Worm (Caenorhabditis elegans) whole organism, L3 larva: Measurements from ENCODE around the gene F01F1.15.

Source experiments
- ZK546.5 ChIP-seq: sonication (generic microtip); optimal IDR thresholded peaks from 2 replicates; lab custom pipeline; 2017; ENCODE audit warnings: missing biosample characterization, missing genetic modification characterization
- aly-2 ChIP-seq: fragments of 150-350 bp; optimal IDR thresholded peaks from 2 replicates; lab custom pipeline; 2014; ENCODE audit warnings: missing biosample characterization, missing genetic modification characterization
- ama-1 ChIP-seq: fragments of 150-350 bp; optimal IDR thresholded peaks from 2 replicates; lab custom pipeline; 2018
- ceh-16 ChIP-seq: sonication (generic microtip); optimal IDR thresholded peaks from 2 replicates; lab custom pipeline; 2017; ENCODE audit warnings: missing biosample characterization, missing genetic modification characterization
- ceh-28 ChIP-seq: fragments of 150-350 bp; optimal IDR thresholded peaks from 2 replicates; lab custom pipeline; 2014; ENCODE audit warnings: missing biosample characterization, missing genetic modification reagents, missing genetic modification characterization
- ceh-82 ChIP-seq: fragments of 150-350 bp; optimal IDR thresholded peaks from 2 replicates; lab custom pipeline; 2014; ENCODE audit warnings: missing biosample characterization, missing genetic modification characterization
- ceh-9 ChIP-seq: sonication (generic microtip); optimal IDR thresholded peaks from 2 replicates; lab custom pipeline; 2018; ENCODE audit warnings: missing biosample characterization, missing genetic modification characterization
- daf-12 ChIP-seq: fragments of 150-350 bp; optimal IDR thresholded peaks from 2 replicates; lab custom pipeline; 2014; ENCODE audit warnings: missing biosample characterization, missing genetic modification reagents, missing genetic modification characterization
- egl-27 ChIP-seq: sonication (generic microtip); optimal IDR thresholded peaks from 4 replicates; lab custom pipeline; 2017; ENCODE audit warnings: missing biosample characterization, missing genetic modification reagents, missing genetic modification characterization
- egl-5 ChIP-seq: fragments of 150-350 bp; optimal IDR thresholded peaks from 2 replicates; lab custom pipeline; 2017; ENCODE audit warnings: missing biosample characterization, missing genetic modification reagents, missing genetic modification characterization, inconsistent platforms
- elt-2 ChIP-seq: sonication (generic microtip); optimal IDR thresholded peaks from 2 replicates; lab custom pipeline; 2016; ENCODE audit warnings: missing genetic modification reagents, mild to moderate bottlenecking, missing genetic modification characterization, missing compliant biosample characterization
- elt-3 ChIP-seq, 3 experiments: fragments of 150-350 bp in 1 of 3; sonication (generic microtip) in 2 of 3; optimal IDR thresholded peaks; 2 replicates in 2 of 3; 4 replicates in 1 of 3; lab custom pipeline; 2014 to 2017; ENCODE audit warnings: missing biosample characterization in 3 of 3, missing genetic modification characterization in 3 of 3
- eor-1 ChIP-seq, 2 experiments: fragments of 150-350 bp; optimal IDR thresholded peaks; 2 replicates each; lab custom pipeline; 2014 to 2018; ENCODE audit warnings: missing biosample characterization in 2 of 2, missing genetic modification characterization in 2 of 2
- fos-1 ChIP-seq: fragments of 150-350 bp; optimal IDR thresholded peaks from 2 replicates; lab custom pipeline; 2014; ENCODE audit warnings: missing biosample characterization, missing genetic modification characterization
- jun-1 ChIP-seq: fragments of 150-350 bp; optimal IDR thresholded peaks from 2 replicates; lab custom pipeline; 2014; ENCODE audit warnings: missing biosample characterization, missing genetic modification reagents, missing genetic modification characterization
- lin-15B ChIP-seq: fragments of 150-350 bp; optimal IDR thresholded peaks from 2 replicates; lab custom pipeline; 2014; ENCODE audit warnings: missing biosample characterization, missing genetic modification characterization
- lin-39 ChIP-seq: fragments of 150-350 bp; optimal IDR thresholded peaks from 2 replicates; lab custom pipeline; 2018; ENCODE audit warnings: missing biosample characterization, missing genetic modification reagents, missing genetic modification characterization
- mdl-1 ChIP-seq: fragments of 150-350 bp; optimal IDR thresholded peaks from 2 replicates; lab custom pipeline; 2014; ENCODE audit warnings: missing biosample characterization, missing genetic modification characterization
- mml-1 ChIP-seq: fragments of 150-350 bp; sonication (generic microtip); optimal IDR thresholded peaks from 3 replicates; lab custom pipeline; 2014; ENCODE audit warnings: missing biosample characterization, missing genetic modification characterization
- nfya-1 ChIP-seq: sonication (generic microtip); optimal IDR thresholded peaks from 2 replicates; lab custom pipeline; 2017; ENCODE audit warnings: missing genetic modification characterization, mild to moderate bottlenecking, missing compliant biosample characterization, antibody characterized with exemption, moderate library complexity; ENCODE audit not compliant: insufficient read depth
- nhr-11 ChIP-seq: fragments of 150-350 bp; optimal IDR thresholded peaks from 2 replicates; lab custom pipeline; 2014; ENCODE audit warnings: missing biosample characterization, missing genetic modification characterization
- nhr-23 ChIP-seq: fragments of 150-350 bp; optimal IDR thresholded peaks from 2 replicates; lab custom pipeline; 2014; ENCODE audit warnings: missing biosample characterization, missing genetic modification reagents, missing genetic modification characterization
- nhr-237 ChIP-seq: fragments of 150-350 bp; optimal IDR thresholded peaks from 2 replicates; lab custom pipeline; 2014; ENCODE audit warnings: missing biosample characterization, missing genetic modification characterization
- nhr-28 ChIP-seq: fragments of 150-350 bp; optimal IDR thresholded peaks from 2 replicates; lab custom pipeline; 2014; ENCODE audit warnings: missing biosample characterization, missing genetic modification characterization
- nhr-77 ChIP-seq: fragments of 150-350 bp; optimal IDR thresholded peaks from 2 replicates; lab custom pipeline; 2014; ENCODE audit warnings: missing biosample characterization, missing genetic modification characterization
- pha-4 ChIP-seq: fragments of 150-350 bp; optimal IDR thresholded peaks from 2 replicates; lab custom pipeline; 2014; ENCODE audit warnings: missing biosample characterization, missing genetic modification reagents, missing genetic modification characterization
- snpc-4 ChIP-seq: fragments of 150-350 bp; optimal IDR thresholded peaks from 2 replicates; lab custom pipeline; 2014; ENCODE audit warnings: missing biosample characterization, missing genetic modification characterization
- unc-39 ChIP-seq: sonication (generic microtip); optimal IDR thresholded peaks from 4 replicates; lab custom pipeline; 2017; ENCODE audit warnings: missing biosample characterization, missing genetic modification characterization
- zag-1 ChIP-seq: fragments of 150-350 bp; optimal IDR thresholded peaks from 2 replicates; lab custom pipeline; 2014; ENCODE audit warnings: missing biosample characterization, missing genetic modification characterization
- ztf-4 ChIP-seq: fragments of 150-350 bp; optimal IDR thresholded peaks from 2 replicates; lab custom pipeline; 2014; ENCODE audit warnings: missing biosample characterization, missing genetic modification characterization

Gene F01F1.15

ce11 chrIII:5897468-5897867 lies 28.1 kb upstream of the F01F1.15 start:
- no peak for TF ChIP-seq ceh-9
- TF ChIP-seq nfya-1 (tag; lab: Kevin White, UChicago): peak; percentile 1
- TF ChIP-seq jun-1 (tag; lab: Kevin White, UChicago): no peak

ce11 chrIII:5895913-5896312 lies 26.6 kb upstream of the F01F1.15 start, which contains the start of gene pxl-1:
pxl-1 (minus strand) TSS chrIII:5896013.
- no peak for TF ChIP-seq nhr-77
- TF ChIP-seq lin-39: no peak
- no peak for TF ChIP-seq mdl-1 (tag; lab: Kevin White, UChicago)
- no peak for TF ChIP-seq elt-2
- no peak for TF ChIP-seq nhr-11 (tag; lab: Kevin White, UChicago)
- no peak for TF ChIP-seq nhr-23 (tag; lab: Kevin White, UChicago)
- no peak for TF ChIP-seq daf-12 (tag; lab: Kevin White, UChicago)
- no peak for TF ChIP-seq unc-39 (tag; lab: Kevin White, UChicago)
- TF ChIP-seq fos-1: no peak
- no peak for TF ChIP-seq eor-1 (tag; optimal IDR thresholded peaks at IDR 0.05; lab: Kevin White, UChicago)
- TF ChIP-seq lin-15B (tag; lab: Kevin White, UChicago): no peak
- TF ChIP-seq ceh-28 (tag; lab: Kevin White, UChicago): no peak
- TF ChIP-seq ceh-16 (tag; lab: Kevin White, UChicago): no peak
- TF ChIP-seq egl-27 (tag; lab: Kevin White, UChicago): no peak
- TF ChIP-seq nhr-28 (tag; lab: Kevin White, UChicago): no peak
- no peak for TF ChIP-seq elt-3 (tag; optimal IDR thresholded peaks at IDR 0.05; lab: Kevin White, UChicago)
- TF ChIP-seq jun-1 (tag; lab: Kevin White, UChicago): no peak
- TF ChIP-seq ZK546.5 (tag; lab: Kevin White, UChicago): no peak

ce11 chrIII:5892909-5893308 lies 23.6 kb upstream of the F01F1.15 start:
- TF ChIP-seq aly-2: no peak
- TF ChIP-seq ZK546.5 (tag; lab: Kevin White, UChicago): no peak
- no peak for TF ChIP-seq jun-1 (tag; lab: Kevin White, UChicago)
- peak; percentile 59 for TF ChIP-seq pha-4 (tag; lab: Kevin White, UChicago)
- no peak for TF ChIP-seq egl-27 (tag; lab: Kevin White, UChicago)
- no peak for TF ChIP-seq ceh-82 (tag; lab: Kevin White, UChicago)
- no peak for TF ChIP-seq ztf-4 (tag; lab: Kevin White, UChicago)
- TF ChIP-seq lin-15B (tag; lab: Kevin White, UChicago): no peak
- TF ChIP-seq, all 47 proteins: peak for 1

- TF ChIP-seq nhr-77: no peak
- TF ChIP-seq ztf-4 (tag; lab: Kevin White, UChicago): no peak
- TF ChIP-seq snpc-4 (tag; lab: Kevin White, UChicago): no peak
- TF ChIP-seq mdl-1 (tag; lab: Kevin White, UChicago): no peak
- no peak for TF ChIP-seq mml-1 (tag; lab: Kevin White, UChicago)
These were observed 19.3 kb upstream of the F01F1.15 start, which contains the start of gene C28H8.8 for ce11 chrIII:5888675-5889074. C28H8.8 (minus strand) TSS chrIII:5888775.

ce11 chrIII:5886893-5887292 lies 17.6 kb upstream of the F01F1.15 start, which contains the start of gene C28H8.7:
C28H8.7 (minus strand) TSS chrIII:5886993.
- TF ChIP-seq zag-1 (tag; lab: Kevin White, UChicago) (no peak), elt-3 (tag; optimal IDR thresholded peaks at IDR 0.05; lab: Kevin White, UChicago) (no peak), eor-1 (tag; optimal IDR thresholded peaks at IDR 0.05; lab: Kevin White, UChicago) (no peak), lin-15B (tag; lab: Kevin White, UChicago) (no peak), egl-5 (tag; lab: Kevin White, UChicago) (no peak), egl-27 (tag; lab: Kevin White, UChicago) (no peak), ceh-82 (tag; lab: Kevin White, UChicago) (no peak), ceh-16 (tag; lab: Kevin White, UChicago) (no peak), daf-12 (tag; lab: Kevin White, UChicago) (no peak), ama-1 (no peak), nhr-11 (tag; lab: Kevin White, UChicago) (no peak)
- TF ChIP-seq, all 47 proteins: peak for 0

ce11 chrIII:5884459-5884858 lies 15.1 kb upstream of the F01F1.15 start:
- TF ChIP-seq nhr-237 (tag; lab: Kevin White, UChicago) (no peak), nfya-1 (tag; lab: Kevin White, UChicago) (no peak), aly-2 (no peak), egl-27 (tag; lab: Kevin White, UChicago) (no peak), eor-1 (tag; optimal IDR thresholded peaks at IDR 0.05; lab: Kevin White, UChicago) (no peak)
